Fruit fly (Drosophila melanogaster) whole organism, wandering third instar larva: ENCODE measurements around the gene CG34429.

Source experiments
- Abd-B ChIP-seq: fragments of >200 bp; optimal IDR thresholded peaks from 2 replicates; lab custom pipeline; 2017; ENCODE audit warnings: missing biosample characterization, missing genetic modification characterization
- fru ChIP-seq: fragments of 200-800 bp; sonication (Bioruptor generic); optimal IDR thresholded peaks from 3 replicates; lab custom pipeline; 2016; ENCODE audit warnings: missing biosample characterization, mild to moderate bottlenecking, missing genetic modification characterization
- jim ChIP-seq: fragments of 175-275, 200-325 bp; sonication (Bioruptor generic); optimal IDR thresholded peaks from 2 replicates; lab custom pipeline; 2016; ENCODE audit warnings: missing biosample characterization, mild to moderate bottlenecking, missing genetic modification characterization
- psq ChIP-seq: fragments of 200-800 bp; sonication (Bioruptor generic); optimal IDR thresholded peaks from 3 replicates; lab custom pipeline; 2017; ENCODE audit warnings: missing biosample characterization, mild to moderate bottlenecking, missing genetic modification characterization, moderate library complexity

DNA sequence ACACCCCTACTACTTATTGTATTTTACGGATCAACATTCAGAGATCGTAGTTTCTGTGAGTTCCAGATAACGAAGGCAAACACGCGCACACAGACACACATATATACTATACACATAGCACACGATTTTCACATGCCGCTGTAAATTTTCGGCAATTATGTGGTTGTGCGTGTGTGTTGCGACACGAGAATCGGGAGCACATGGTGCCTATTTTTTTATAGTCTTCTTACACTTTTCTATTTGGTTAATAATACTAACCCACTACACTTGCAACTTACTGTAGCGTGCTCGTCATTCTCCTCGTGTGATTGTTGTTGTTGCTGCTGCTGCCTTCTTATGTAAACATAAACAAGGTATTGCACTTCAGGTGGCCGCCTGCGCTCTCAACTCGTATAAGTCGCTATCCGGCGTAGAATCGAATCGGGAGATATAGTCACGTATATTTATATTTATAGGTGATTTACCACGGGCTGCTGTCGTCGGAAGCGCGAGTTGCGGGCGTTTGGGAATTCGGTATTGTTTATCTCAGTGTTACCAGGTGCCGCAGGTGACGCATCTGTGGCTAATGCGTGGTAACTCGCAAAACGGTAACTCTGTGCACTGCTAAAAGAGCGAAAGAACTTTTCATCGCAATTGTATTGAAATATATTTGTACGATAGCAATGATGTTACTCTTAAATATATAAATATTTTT is 40.5 kb upstream of the CG34429 start, which contains the start of gene Adk2:
- TF ChIP-seq Abd-B (no peak), jim (GFP tag; lab: Kevin White, UChicago) (no peak), fru (GFP tag; lab: Kevin White, UChicago) (no peak), psq (no peak)
